Worm (Caenorhabditis elegans) whole organism, late embryonic: ENCODE data around the gene stc-1.

Experiments used
- C08G9.2 ChIP-seq: sonication (generic microtip); optimal IDR thresholded peaks from 2 replicates; lab custom pipeline; 2016; ENCODE audit warnings: mild to moderate bottlenecking, missing genetic modification characterization, moderate library complexity, missing compliant biosample characterization
- C38D4.7 ChIP-seq: fragments of 200-800 bp; sonication (Bioruptor generic); optimal IDR thresholded peaks from 2 replicates; lab custom pipeline; 2018; ENCODE audit warnings: mild to moderate bottlenecking, missing genetic modification characterization, moderate library complexity, missing compliant biosample characterization
- K02D7.2 ChIP-seq: sonication (generic microtip); optimal IDR thresholded peaks from 2 replicates; lab custom pipeline; 2017; ENCODE audit warnings: mild to moderate bottlenecking, missing genetic modification characterization, missing compliant biosample characterization
- K09A11.1 ChIP-seq: sonication (generic microtip); optimal IDR thresholded peaks from 2 replicates; lab custom pipeline; 2017; ENCODE audit warnings: antibody characterized with exemption, mild to moderate bottlenecking, missing genetic modification characterization, missing compliant biosample characterization; ENCODE audit not compliant: insufficient read depth
- T23F11.4 ChIP-seq: fragments of 200-800 bp; sonication (Bioruptor generic); optimal IDR thresholded peaks from 2 replicates; lab custom pipeline; 2018; ENCODE audit warnings: mild to moderate bottlenecking, missing genetic modification characterization, missing compliant biosample characterization
- ahr-1 ChIP-seq: sonication (generic microtip); optimal IDR thresholded peaks from 2 replicates; lab custom pipeline; 2016; ENCODE audit warnings: missing genetic modification characterization, missing compliant biosample characterization
- ceh-14 ChIP-seq: sonication (generic microtip); optimal IDR thresholded peaks from 2 replicates; lab custom pipeline; 2016; ENCODE audit warnings: missing genotype, missing genetic modification characterization, missing compliant biosample characterization
- ceh-2 ChIP-seq: sonication (generic microtip); optimal IDR thresholded peaks from 2 replicates; lab custom pipeline; 2016; ENCODE audit warnings: missing genotype, missing genetic modification characterization, missing compliant biosample characterization
- ceh-22 ChIP-seq: sonication (generic microtip); optimal IDR thresholded peaks from 2 replicates; lab custom pipeline; 2017; ENCODE audit warnings: missing biosample characterization, missing genetic modification characterization
- ceh-24 ChIP-seq: sonication (generic microtip); optimal IDR thresholded peaks from 2 replicates; lab custom pipeline; 2016; ENCODE audit warnings: mild to moderate bottlenecking, missing genetic modification characterization, missing compliant biosample characterization
- ceh-34 ChIP-seq: sonication (generic microtip); optimal IDR thresholded peaks from 2 replicates; lab custom pipeline; 2016; ENCODE audit warnings: mild to moderate bottlenecking, missing genetic modification characterization, missing compliant biosample characterization
- ceh-48 ChIP-seq: sonication (generic microtip); optimal IDR thresholded peaks from 2 replicates; lab custom pipeline; 2016; ENCODE audit warnings: missing genetic modification characterization, inconsistent platforms, missing compliant biosample characterization
- ceh-6 ChIP-seq: fragments of 200-800 bp; sonication (Bioruptor generic); optimal IDR thresholded peaks from 2 replicates; lab custom pipeline; 2018; ENCODE audit warnings: mild to moderate bottlenecking, missing genetic modification characterization, missing compliant biosample characterization
- ceh-9 ChIP-seq: sonication (generic microtip); optimal IDR thresholded peaks from 2 replicates; lab custom pipeline; 2016; ENCODE audit warnings: mild to moderate bottlenecking, missing genetic modification characterization, inconsistent platforms, missing compliant biosample characterization
- dve-1 ChIP-seq: sonication (generic microtip); optimal IDR thresholded peaks from 2 replicates; lab custom pipeline; 2017; ENCODE audit warnings: antibody characterized with exemption, mild to moderate bottlenecking, missing genetic modification characterization, missing compliant biosample characterization
- elt-2 ChIP-seq: sonication (generic microtip); optimal IDR thresholded peaks from 2 replicates; lab custom pipeline; 2016; ENCODE audit warnings: missing genetic modification reagents, missing genetic modification characterization, missing compliant biosample characterization
- elt-4 ChIP-seq: sonication (generic microtip); optimal IDR thresholded peaks from 2 replicates; lab custom pipeline; 2016; ENCODE audit warnings: missing genetic modification characterization, missing compliant biosample characterization
- ets-4 ChIP-seq: sonication (generic microtip); optimal IDR thresholded peaks from 2 replicates; lab custom pipeline; 2016; ENCODE audit warnings: missing genetic modification characterization, missing compliant biosample characterization
- fax-1 ChIP-seq: sonication (generic microtip); optimal IDR thresholded peaks from 2 replicates; lab custom pipeline; 2016; ENCODE audit warnings: missing genotype, missing genetic modification characterization, missing compliant biosample characterization
- fkh-10 ChIP-seq: fragments of 150-350 bp; optimal IDR thresholded peaks from 2 replicates; lab custom pipeline; 2014; ENCODE audit warnings: missing biosample characterization, missing genetic modification reagents, missing genetic modification characterization
- fkh-6 ChIP-seq: sonication (generic microtip); optimal IDR thresholded peaks from 2 replicates; lab custom pipeline; 2016; ENCODE audit warnings: missing genetic modification characterization, missing compliant biosample characterization
- hlh-13 ChIP-seq: fragments of 200-800 bp; sonication (Bioruptor generic); optimal IDR thresholded peaks from 2 replicates; lab custom pipeline; 2018; ENCODE audit warnings: mild to moderate bottlenecking, missing genetic modification characterization, missing compliant biosample characterization
- hlh-30 ChIP-seq: sonication (generic microtip); optimal IDR thresholded peaks from 2 replicates; lab custom pipeline; 2017; ENCODE audit warnings: antibody characterized with exemption, missing genetic modification characterization, missing compliant biosample characterization; ENCODE audit not compliant: insufficient read depth
- hlh-6 ChIP-seq: sonication (generic microtip); optimal IDR thresholded peaks from 2 replicates; lab custom pipeline; 2016; ENCODE audit warnings: missing genotype, missing genetic modification characterization, missing compliant biosample characterization
- hlh-8 ChIP-seq: sonication (generic microtip); optimal IDR thresholded peaks from 2 replicates; lab custom pipeline; 2016; ENCODE audit warnings: missing genotype, missing genetic modification characterization, missing compliant biosample characterization
- lim-6 ChIP-seq: sonication (generic microtip); optimal IDR thresholded peaks from 2 replicates; lab custom pipeline; 2016; ENCODE audit warnings: missing genetic modification characterization, missing compliant biosample characterization
- lin-11 ChIP-seq: fragments of 200-800 bp; sonication (Bioruptor generic); optimal IDR thresholded peaks from 2 replicates; lab custom pipeline; 2018; ENCODE audit warnings: mild to moderate bottlenecking, missing genetic modification characterization, missing compliant biosample characterization
- madf-2 ChIP-seq: sonication (generic microtip); optimal IDR thresholded peaks from 2 replicates; lab custom pipeline; 2017; ENCODE audit warnings: missing genetic modification characterization, missing compliant biosample characterization
- nhr-11 ChIP-seq: fragments of 150-350 bp; optimal IDR thresholded peaks from 2 replicates; lab custom pipeline; 2014; ENCODE audit warnings: missing biosample characterization, missing genetic modification characterization
- nhr-232 ChIP-seq: sonication (generic microtip); optimal IDR thresholded peaks from 2 replicates; lab custom pipeline; 2016; ENCODE audit warnings: missing genetic modification characterization, missing compliant biosample characterization
- pag-3 ChIP-seq: sonication (generic microtip); optimal IDR thresholded peaks from 2 replicates; lab custom pipeline; 2016; ENCODE audit warnings: missing compliant biosample characterization, missing genetic modification characterization, borderline replicate concordance
- pax-1 ChIP-seq: fragments of 150-350 bp; optimal IDR thresholded peaks from 2 replicates; lab custom pipeline; 2014; ENCODE audit warnings: missing biosample characterization, missing genetic modification characterization
- pha-2 ChIP-seq: sonication (generic microtip); optimal IDR thresholded peaks from 2 replicates; lab custom pipeline; 2017; ENCODE audit warnings: mild to moderate bottlenecking, missing genetic modification characterization, missing compliant biosample characterization
- pha-4 ChIP-seq: fragments of 150-350 bp; optimal IDR thresholded peaks from 2 replicates; lab custom pipeline; 2018; ENCODE audit warnings: missing biosample characterization, missing genetic modification reagents, missing genetic modification characterization
- pqm-1 ChIP-seq: sonication (generic microtip); optimal IDR thresholded peaks from 2 replicates; lab custom pipeline; 2016; ENCODE audit warnings: missing genetic modification characterization, missing compliant biosample characterization
- pros-1 ChIP-seq: fragments of 150-350 bp; optimal IDR thresholded peaks from 2 replicates; lab custom pipeline; 2014; ENCODE audit warnings: missing biosample characterization, missing genetic modification reagents, missing genetic modification characterization
- rnt-1 ChIP-seq: sonication (generic microtip); optimal IDR thresholded peaks from 2 replicates; lab custom pipeline; 2016; ENCODE audit warnings: missing genetic modification characterization, missing compliant biosample characterization
- sdc-2 ChIP-seq: sonication (generic microtip); optimal IDR thresholded peaks from 2 replicates; lab custom pipeline; 2016; ENCODE audit warnings: missing genotype, missing genetic modification characterization, missing compliant biosample characterization
- sox-2 ChIP-seq: fragments of 200-800 bp; sonication (Bioruptor generic); IDR thresholded peaks from 2 replicates; pipeline ENCODE4 v1.3.6; 2022; ENCODE audit warnings: missing genetic modification reagents, missing genetic modification characterization, missing compliant biosample characterization
- sox-4 ChIP-seq: sonication (generic microtip); optimal IDR thresholded peaks from 2 replicates; lab custom pipeline; 2017; ENCODE audit warnings: mild to moderate bottlenecking, missing genetic modification characterization, inconsistent platforms, missing compliant biosample characterization
- syd-9 ChIP-seq: sonication (generic microtip); optimal IDR thresholded peaks from 2 replicates; lab custom pipeline; 2016; ENCODE audit warnings: mild to moderate bottlenecking, missing genetic modification characterization, moderate library complexity, missing compliant biosample characterization
- tbx-2 ChIP-seq: sonication (generic microtip); optimal IDR thresholded peaks from 2 replicates; lab custom pipeline; 2016; ENCODE audit warnings: missing genetic modification characterization, missing compliant biosample characterization
- tbx-7 ChIP-seq: sonication (generic microtip); optimal IDR thresholded peaks from 2 replicates; lab custom pipeline; 2016; ENCODE audit warnings: missing genotype, missing genetic modification characterization, missing compliant biosample characterization
- unc-42 ChIP-seq: sonication (generic microtip); optimal IDR thresholded peaks from 2 replicates; lab custom pipeline; 2016; ENCODE audit warnings: missing genotype, missing genetic modification characterization, missing compliant biosample characterization
- unc-55 ChIP-seq: sonication (generic microtip); optimal IDR thresholded peaks from 2 replicates; lab custom pipeline; 2017; ENCODE audit warnings: missing biosample characterization, missing genetic modification reagents, missing genetic modification characterization

stc-1 gene

ce11 chrII:8561227-8561626 is 4.7 kb downstream of the stc-1 start, which contains the start of gene iff-2 (continued):
- TF ChIP-seq tbx-7 (tag; lab: Kevin White, UChicago), result peak; percentile 48
- peak; percentile 98 for TF ChIP-seq dve-1 (tag; lab: Kevin White, UChicago)
- peak; percentile 69 for TF ChIP-seq T23F11.4
- TF ChIP-seq nhr-232 (tag; lab: Kevin White, UChicago), result no peak
- TF ChIP-seq pax-1 (tag; lab: Kevin White, UChicago), result peak; percentile 83
- no peak for TF ChIP-seq hlh-13 (GFP tag; lab: Kevin White, UChicago)
- peak; percentile 76 for TF ChIP-seq ceh-2 (tag; lab: Kevin White, UChicago)
- peak; percentile 80 for TF ChIP-seq K09A11.1 (tag; lab: Kevin White, UChicago)
- TF ChIP-seq pag-3 (tag; lab: Kevin White, UChicago), result no peak
- TF ChIP-seq ahr-1 (tag; lab: Kevin White, UChicago), result no peak
- TF ChIP-seq sox-2 (GFP tag; lab: Robert Waterston, UW), result peak; percentile 39; the same call in 1 of the 2 replicates
- peak; percentile 67 for TF ChIP-seq ceh-22
- TF ChIP-seq ceh-14 (tag; lab: Kevin White, UChicago), result peak; percentile 83
- peak; percentile 78 for TF ChIP-seq sdc-2 (tag; lab: Kevin White, UChicago)
- TF ChIP-seq fkh-10, result peak; percentile 59
- TF ChIP-seq ceh-6 (GFP tag; lab: Kevin White, UChicago), result peak; percentile 56
- TF ChIP-seq K02D7.2, result peak; percentile 14
- no peak for TF ChIP-seq ceh-24 (tag; lab: Kevin White, UChicago)
- TF ChIP-seq C38D4.7 (GFP tag; lab: Kevin White, UChicago), result peak; percentile 18
- peak; percentile 93 for TF ChIP-seq unc-42
- TF ChIP-seq madf-2 (tag; lab: Kevin White, UChicago), result peak; percentile 70
- no peak for TF ChIP-seq lim-6
- peak; percentile 95 for TF ChIP-seq rnt-1 (tag; lab: Kevin White, UChicago)
- peak; percentile 100 for TF ChIP-seq hlh-30 (tag; lab: Kevin White, UChicago)
- TF ChIP-seq hlh-6 (tag; lab: Kevin White, UChicago), result peak; percentile 28
- TF ChIP-seq elt-2, result peak; percentile 91
- peak; percentile 50 for TF ChIP-seq hlh-8
- peak; percentile 46 for TF ChIP-seq pha-2 (tag; lab: Kevin White, UChicago)
- peak; percentile 62 for TF ChIP-seq nhr-11 (tag; lab: Kevin White, UChicago)
- TF ChIP-seq pha-4 (tag; lab: Kevin White, UChicago), result no peak
- peak; percentile 96 for TF ChIP-seq ceh-34 (tag; lab: Kevin White, UChicago)
- peak; percentile 96 for TF ChIP-seq pros-1
- TF ChIP-seq ets-4 (tag; lab: Kevin White, UChicago), result peak; percentile 89
- peak; percentile 68 for TF ChIP-seq fkh-6 (tag; lab: Kevin White, UChicago)
- TF ChIP-seq fax-1 (tag; lab: Kevin White, UChicago), result no peak
- TF ChIP-seq syd-9 (tag; lab: Kevin White, UChicago), result peak; percentile 83
- TF ChIP-seq sox-4, result peak; percentile 50
- peak; percentile 73 for TF ChIP-seq pqm-1 (tag; lab: Kevin White, UChicago)
- peak; percentile 86 for TF ChIP-seq unc-55 (GFP tag; lab: Kevin White, UChicago)
- peak; percentile 65 for TF ChIP-seq C08G9.2
- no peak for TF ChIP-seq ceh-9 (tag; lab: Kevin White, UChicago)
- no peak for TF ChIP-seq elt-4
- peak; percentile 13 for TF ChIP-seq lin-11 (tag; lab: Kevin White, UChicago)
- TF ChIP-seq ceh-48 (tag; lab: Kevin White, UChicago), result peak; percentile 49
- peak; percentile 97 for TF ChIP-seq tbx-2
